Worm (Caenorhabditis elegans) whole organism, mixed stage, embryonic: ENCODE measurements around the gene F55C10.5.

ENCODE experiments used
- blmp-1 ChIP-seq: fragments of 150-350 bp; optimal IDR thresholded peaks from 2 replicates; lab custom pipeline; 2014; ENCODE audit warnings: missing biosample characterization, missing genetic modification characterization
- elt-1 ChIP-seq: sonication (generic microtip); optimal IDR thresholded peaks from 2 replicates; lab custom pipeline; 2017; ENCODE audit warnings: missing genetic modification characterization, mild to moderate bottlenecking, missing compliant biosample characterization, antibody characterized with exemption, moderate library complexity, borderline replicate concordance; ENCODE audit not compliant: insufficient read depth
- lin-13 ChIP-seq: fragments of 150-350 bp; optimal IDR thresholded peaks from 2 replicates; lab custom pipeline; 2014; ENCODE audit warnings: missing biosample characterization, missing genetic modification characterization
- lin-32 ChIP-seq: fragments of 200-800 bp; sonication (Bioruptor generic); optimal IDR thresholded peaks from 2 replicates; lab custom pipeline; 2018; ENCODE audit warnings: mild to moderate bottlenecking, missing genetic modification characterization, missing compliant biosample characterization
- lsy-2 ChIP-seq: fragments of 150-350 bp; optimal IDR thresholded peaks from 2 replicates; lab custom pipeline; 2014; ENCODE audit warnings: missing biosample characterization, missing genetic modification characterization
- mab-5 ChIP-seq: fragments of 150-350 bp; optimal IDR thresholded peaks from 2 replicates; lab custom pipeline; 2014; ENCODE audit warnings: missing biosample characterization, missing genetic modification characterization
- nhr-12 ChIP-seq: fragments of 150-350 bp; optimal IDR thresholded peaks from 2 replicates; lab custom pipeline; 2014; ENCODE audit warnings: missing biosample characterization, missing genetic modification characterization
- nhr-237 ChIP-seq: fragments of 150-350 bp; optimal IDR thresholded peaks from 2 replicates; lab custom pipeline; 2014; ENCODE audit warnings: missing biosample characterization, missing genetic modification characterization
- snpc-4 ChIP-seq: fragments of 150-350 bp; optimal IDR thresholded peaks from 2 replicates; lab custom pipeline; 2014; ENCODE audit warnings: missing biosample characterization, missing genetic modification characterization
- unc-39 ChIP-seq: fragments of 150-350 bp; optimal IDR thresholded peaks from 2 replicates; lab custom pipeline; 2014; ENCODE audit warnings: missing biosample characterization, missing genetic modification characterization
- unc-62 ChIP-seq: fragments of 150-350 bp; optimal IDR thresholded peaks from 2 replicates; lab custom pipeline; 2014; ENCODE audit warnings: missing biosample characterization, missing genetic modification reagents, missing genetic modification characterization
- zip-8 ChIP-seq: fragments of 150-350 bp; optimal IDR thresholded peaks from 2 replicates; lab custom pipeline; 2014; ENCODE audit warnings: missing biosample characterization, missing genetic modification characterization
- ztf-11 ChIP-seq: fragments of 150-350 bp; optimal IDR thresholded peaks from 2 replicates; lab custom pipeline; 2014; ENCODE audit warnings: missing biosample characterization, missing genetic modification characterization

- no peak for TF ChIP-seq nhr-12 (tag; lab: Kevin White, UChicago)
- no peak for TF ChIP-seq snpc-4
- TF ChIP-seq unc-62, result no peak
- no peak for TF ChIP-seq ztf-11 (tag; lab: Kevin White, UChicago)
- TF ChIP-seq elt-1, result no peak
- TF ChIP-seq nhr-237 (tag; lab: Kevin White, UChicago), result no peak
- TF ChIP-seq lin-32 (GFP tag; lab: Kevin White, UChicago), result no peak
- no peak for TF ChIP-seq lin-13 (tag; lab: Kevin White, UChicago)
- TF ChIP-seq blmp-1 (tag; lab: Kevin White, UChicago), result no peak
- no peak for TF ChIP-seq lsy-2
- no peak for TF ChIP-seq unc-39 (tag; lab: Kevin White, UChicago)
- TF ChIP-seq mab-5 (tag; lab: Kevin White, UChicago), result no peak
- TF ChIP-seq zip-8 (tag; lab: Kevin White, UChicago), result no peak
Observed at ce11 chrV:11351263-11351662, 31.6 kb upstream of the F55C10.5 start.
